Fruit fly (Drosophila melanogaster) whole organism, embryonic: ENCODE results near the gene tau.
A peak's percentile ranks its signal among the peaks of the same experiment; 100 is the strongest.

ENCODE experiments used
- Aef1 ChIP-seq: fragments of 200-800 bp; sonication (Bioruptor generic); IDR thresholded peaks from 3 replicates; pipeline ENCODE4 v1.3.6; 2022; ENCODE audit warnings: missing biosample characterization, missing genetic modification characterization
- CG11093 ChIP-seq: fragments of 200-800 bp; sonication (Bioruptor generic); IDR thresholded peaks from 3 replicates; pipeline ENCODE4 v1.3.6; 2022; ENCODE audit warnings: missing biosample characterization, missing genetic modification characterization
- CG13624 ChIP-seq: fragments of 200-800 bp; sonication (Bioruptor generic); optimal IDR thresholded peaks from 2 replicates; lab custom pipeline; 2016; ENCODE audit warnings: missing biosample characterization, missing genetic modification characterization
- CG13894 ChIP-seq: fragments of 200-800 bp; sonication (Bioruptor generic); optimal IDR thresholded peaks from 3 replicates; lab custom pipeline; 2018; ENCODE audit warnings: missing biosample characterization, mild to moderate bottlenecking, missing genetic modification characterization, moderate library complexity
- CG14860 ChIP-seq: fragments of 200-800 bp; sonication (Bioruptor generic); IDR thresholded peaks from 3 replicates; pipeline ENCODE4 v1.3.6; 2022; ENCODE audit warnings: missing biosample characterization, missing genetic modification characterization; ENCODE audit not compliant: partially characterized antibody
- CG15269 ChIP-seq: fragments of 200-800 bp; sonication (Bioruptor generic); optimal IDR thresholded peaks from 2 replicates; lab custom pipeline; 2018; ENCODE audit warnings: missing biosample characterization, mild to moderate bottlenecking, missing genetic modification characterization, moderate library complexity
- CG15696 ChIP-seq: fragments of 200-800 bp; sonication (Bioruptor generic); optimal IDR thresholded peaks from 2 replicates; lab custom pipeline; 2019; ENCODE audit warnings: missing biosample characterization, mild to moderate bottlenecking, missing genetic modification characterization, moderate library complexity
- CG16813 ChIP-seq: fragments of 200-800 bp; sonication (Bioruptor generic); IDR thresholded peaks from 3 replicates; pipeline ENCODE4 v1.3.6; 2022; ENCODE audit warnings: missing biosample characterization, missing genetic modification characterization; ENCODE audit not compliant: partially characterized antibody
- CG18599 ChIP-seq: fragments of 200-800 bp; sonication (Bioruptor generic); optimal IDR thresholded peaks from 3 replicates; lab custom pipeline; 2017; ENCODE audit warnings: missing biosample characterization, missing genetic modification characterization, mild to moderate bottlenecking, moderate library complexity, missing genetic modification reagents
- CG2678 ChIP-seq: fragments of 200-800 bp; sonication (Bioruptor generic); optimal IDR thresholded peaks from 3 replicates; lab custom pipeline; 2019; ENCODE audit warnings: missing biosample characterization, mild to moderate bottlenecking, missing genetic modification characterization, moderate library complexity
- CG31441 ChIP-seq: fragments of 200-800 bp; sonication (Bioruptor generic); IDR thresholded peaks from 2 replicates; pipeline ENCODE4 v1.3.6; 2022; ENCODE audit warnings: missing biosample characterization, missing genetic modification characterization
- CG34224 ChIP-seq: fragments of 200-800 bp; sonication (Bioruptor generic); IDR thresholded peaks from 3 replicates; pipeline ENCODE4 v1.3.6; 2022; ENCODE audit warnings: missing biosample characterization, missing genetic modification characterization; ENCODE audit not compliant: partially characterized antibody
- CG3847 ChIP-seq: fragments of 200-800 bp; sonication (Bioruptor generic); IDR thresholded peaks from 2 replicates; pipeline ENCODE4 v1.3.6; 2022; ENCODE audit warnings: missing biosample characterization, missing genetic modification characterization
- CG4282 ChIP-seq: fragments of 200-800 bp; sonication (Bioruptor generic); optimal IDR thresholded peaks from 2 replicates; lab custom pipeline; 2016; ENCODE audit warnings: missing biosample characterization, missing genetic modification characterization
- CG6689 ChIP-seq: fragments of 200-800 bp; sonication (Bioruptor generic); IDR thresholded peaks from 2 replicates; pipeline ENCODE4 v1.3.6; 2022; ENCODE audit warnings: missing biosample characterization, missing genetic modification characterization
- CG7372 ChIP-seq: fragments of 200-800 bp; sonication (Bioruptor generic); IDR thresholded peaks from 2 replicates; pipeline ENCODE4 v1.3.6; 2022; ENCODE audit warnings: missing biosample characterization, missing genetic modification characterization
- CG7556 ChIP-seq: fragments of 200-800 bp; sonication (Bioruptor generic); optimal IDR thresholded peaks from 2 replicates; lab custom pipeline; 2017; ENCODE audit warnings: missing biosample characterization, mild to moderate bottlenecking, missing genetic modification characterization
- CG9876 ChIP-seq: fragments of 200-800 bp; sonication (Bioruptor generic); optimal IDR thresholded peaks from 2 replicates; lab custom pipeline; 2016; ENCODE audit warnings: missing biosample characterization, missing genetic modification characterization
- D19A ChIP-seq: fragments of 200-800 bp; optimal IDR thresholded peaks from 3 replicates; lab custom pipeline; 2019; ENCODE audit warnings: missing biosample characterization, mild to moderate bottlenecking, missing genetic modification characterization, moderate library complexity
- Dad ChIP-seq: fragments of 200-800 bp; sonication (Bioruptor generic); optimal IDR thresholded peaks from 3 replicates; lab custom pipeline; 2016; ENCODE audit warnings: missing biosample characterization, missing genetic modification characterization
- Drgx ChIP-seq: fragments of 200-800 bp; sonication (Bioruptor generic); IDR thresholded peaks from 2 replicates; pipeline ENCODE4 v1.3.6; 2022; ENCODE audit warnings: missing biosample characterization, missing genetic modification characterization
- E2f2 ChIP-seq: fragments of 200-800 bp; sonication (Bioruptor generic); IDR thresholded peaks from 2 replicates; pipeline ENCODE4 v1.3.6; 2022; ENCODE audit warnings: missing biosample characterization, missing genetic modification characterization
- Elba2 ChIP-seq: fragments of 200-800 bp; sonication (Bioruptor generic); optimal IDR thresholded peaks from 3 replicates; lab custom pipeline; 2016; ENCODE audit warnings: missing biosample characterization, missing genetic modification characterization
- Ets65A ChIP-seq: fragments of 200-800 bp; sonication (Bioruptor generic); peaks from one replicate; lab custom pipeline; 2016; ENCODE audit warnings: missing biosample characterization, missing genetic modification characterization
- Fer1 ChIP-seq: fragments of 200-800 bp; sonication (Bioruptor generic); optimal IDR thresholded peaks from 2 replicates; lab custom pipeline; 2017; ENCODE audit warnings: missing biosample characterization, mild to moderate bottlenecking, missing genetic modification characterization
- Fer3 ChIP-seq: fragments of 200-800 bp; sonication (Bioruptor generic); optimal IDR thresholded peaks from 2 replicates; lab custom pipeline; 2018; ENCODE audit warnings: missing biosample characterization, mild to moderate bottlenecking, missing genetic modification characterization, moderate library complexity
- H15 ChIP-seq: fragments of 200-800 bp; sonication (Bioruptor generic); IDR thresholded peaks from 3 replicates; pipeline ENCODE4 v1.3.6; 2022; ENCODE audit warnings: missing biosample characterization, missing genetic modification characterization
- HLH3B ChIP-seq: fragments of 200-800 bp; sonication (Bioruptor generic); IDR thresholded peaks from 2 replicates; pipeline ENCODE4 v1.3.6; 2022; ENCODE audit warnings: missing biosample characterization, missing genetic modification characterization
- Hr39 ChIP-seq: fragments of >200 bp; optimal IDR thresholded peaks from 2 replicates; lab custom pipeline; 2017
- Hr51 ChIP-seq, 2 experiments: fragments of 200-800 bp; sonication (Bioruptor generic); optimal IDR thresholded peaks; 2 replicates in 1 of 2; 3 replicates in 1 of 2; lab custom pipeline; 2016 to 2018; ENCODE audit warnings: missing biosample characterization in 2 of 2, missing genetic modification characterization in 2 of 2, mild to moderate bottlenecking in 1 of 2, moderate library complexity in 1 of 2
- Oli ChIP-seq: fragments of 200-800 bp; sonication (Bioruptor generic); optimal IDR thresholded peaks from 2 replicates; lab custom pipeline; 2018; ENCODE audit warnings: missing biosample characterization, mild to moderate bottlenecking, missing genetic modification characterization, moderate library complexity
- Sox102F ChIP-seq: fragments of 200-800 bp; sonication (Bioruptor generic); optimal IDR thresholded peaks from 2 replicates; lab custom pipeline; 2018; ENCODE audit warnings: missing biosample characterization, mild to moderate bottlenecking, missing genetic modification characterization, moderate library complexity
- abd-A ChIP-seq: fragments of 200-800 bp; sonication (Bioruptor generic); optimal IDR thresholded peaks from 3 replicates; lab custom pipeline; 2019; ENCODE audit warnings: missing biosample characterization, mild to moderate bottlenecking, missing genetic modification characterization, moderate library complexity
- bsh ChIP-seq, 2 experiments: fragments of 200-800 bp; sonication (Bioruptor generic); optimal IDR thresholded peaks; 2 replicates each; lab custom pipeline; 2017 to 2018; ENCODE audit warnings: mild to moderate bottlenecking in 2 of 2, missing biosample characterization in 2 of 2, missing genetic modification characterization in 2 of 2, moderate library complexity in 1 of 2
- chinmo ChIP-seq: fragments of 200-800 bp; sonication (Bioruptor generic); IDR thresholded peaks from 4 replicates; pipeline ENCODE4 v1.3.6; 2022; ENCODE audit warnings: missing biosample characterization, missing genetic modification characterization; ENCODE audit not compliant: partially characterized antibody
- crol ChIP-seq: fragments of 200-800 bp; sonication (Bioruptor generic); IDR thresholded peaks from 2 replicates; pipeline ENCODE4 v1.3.6; 2022; ENCODE audit warnings: missing biosample characterization, missing genetic modification characterization
- dmrt99B ChIP-seq: fragments of 200-800 bp; sonication (Bioruptor generic); optimal IDR thresholded peaks from 2 replicates; lab custom pipeline; 2018; ENCODE audit warnings: missing biosample characterization, mild to moderate bottlenecking, missing genetic modification characterization, moderate library complexity
- dysf ChIP-seq: fragments of 200-800 bp; sonication (Bioruptor generic); IDR thresholded peaks from 3 replicates; pipeline ENCODE4 v1.3.6; 2022; ENCODE audit warnings: missing biosample characterization, missing genetic modification characterization
- esg ChIP-seq: fragments of 200-800 bp; sonication (Bioruptor generic); conservative IDR thresholded peaks from 2 replicates; pipeline ENCODE4 v1.3.6; 2022; ENCODE audit warnings: missing biosample characterization, missing genetic modification characterization
- grn ChIP-seq: fragments of 200-800 bp; sonication (Bioruptor generic); optimal IDR thresholded peaks from 3 replicates; lab custom pipeline; 2017; ENCODE audit warnings: missing biosample characterization, missing genetic modification characterization
- nerfin-1 ChIP-seq: fragments of 200-800 bp; sonication (Bioruptor generic); optimal IDR thresholded peaks from 3 replicates; lab custom pipeline; 2019; ENCODE audit warnings: missing biosample characterization, mild to moderate bottlenecking, missing genetic modification characterization, moderate library complexity
- phol ChIP-seq: fragments of 200-800 bp; sonication (Bioruptor generic); optimal IDR thresholded peaks from 3 replicates; lab custom pipeline; 2018; ENCODE audit warnings: missing biosample characterization, mild to moderate bottlenecking, missing genetic modification characterization, moderate library complexity
- ro ChIP-seq: fragments of 200-800 bp; sonication (Bioruptor generic); IDR thresholded peaks from 2 replicates; pipeline ENCODE4 v1.3.6; 2022; ENCODE audit warnings: missing biosample characterization, missing genetic modification characterization
- row ChIP-seq: fragments of 200-800 bp; sonication (Bioruptor generic); IDR thresholded peaks from 3 replicates; pipeline ENCODE4 v1.3.6; 2022; ENCODE audit warnings: missing biosample characterization, missing genetic modification characterization
- run ChIP-seq: fragments of 200-800 bp; sonication (Bioruptor generic); optimal IDR thresholded peaks from 3 replicates; lab custom pipeline; 2018; ENCODE audit warnings: missing biosample characterization, mild to moderate bottlenecking, missing genetic modification characterization
- sens ChIP-seq: fragments of 200-800 bp; sonication (Bioruptor generic); peaks from one replicate; lab custom pipeline; 2016; ENCODE audit warnings: missing biosample characterization, missing genetic modification characterization
- sisA ChIP-seq: fragments of 200-800 bp; sonication (Bioruptor generic); IDR thresholded peaks from 2 replicates; pipeline ENCODE4 v1.3.6; 2022; ENCODE audit warnings: missing biosample characterization, missing genetic modification characterization
- yki ChIP-seq: fragments of >200 bp; optimal IDR thresholded peaks from 3 replicates; lab custom pipeline; 2018

Gene tau

dm6 chr3R:27625911-27626310, 30.9 kb downstream of the tau start, which contains the start of gene CG5612:
Gene CG5612, minus strand, starts transcription at chr3R:27626011.
- TF ChIP-seq Drgx (GFP tag; lab: Robert Waterston, UW) (no peak), Dad (GFP tag; lab: Kevin White, UChicago) (no peak), esg (GFP tag; lab: Robert Waterston, UW) (no peak), run (no peak), yki (lab: Kevin White, UChicago) (no peak), CG13624 (GFP tag; lab: Kevin White, UChicago) (no peak), CG14860 (GFP tag; lab: Robert Waterston, UW) (no peak), dmrt99B (tag; lab: Kevin White, UChicago) (no peak)
- TF ChIP-seq, all 482 proteins: peak for 0

dm6 chr3R:27622993-27623392, 33.8 kb downstream of the tau start:
- TF ChIP-seq crol (GFP tag; lab: Robert Waterston, UW) (peak; percentile 54), E2f2 (GFP tag; lab: Robert Waterston, UW) (no peak), CG13894 (tag; lab: Kevin White, UChicago) (peak; percentile 17), Ets65A (GFP tag; lab: Kevin White, UChicago) (peak; percentile 65), abd-A (tag; lab: Kevin White, UChicago) (peak; percentile 86), chinmo (GFP tag; lab: Robert Waterston, UW) (0 out of 4 replicates have a peak, but pooled peaks have one; percentile 19), D19A (tag; lab: Kevin White, UChicago) (peak; percentile 74), H15 (GFP tag; lab: Robert Waterston, UW) (no peak), CG4282 (no peak), Aef1 (GFP tag; lab: Robert Waterston, UW) (no peak)

- TF ChIP-seq bsh (GFP tag; optimal IDR thresholded peaks at IDR 0.05; lab: Kevin White, UChicago): peak in 1 of 2 experiments; percentile 24
- TF ChIP-seq dysf (GFP tag; lab: Robert Waterston, UW): peak; percentile 57
- no peak for TF ChIP-seq CG15696
- TF ChIP-seq CG3847 (GFP tag; lab: Robert Waterston, UW): no peak
- peak; percentile 43 for TF ChIP-seq CG15269 (tag; lab: Kevin White, UChicago)
- peak; percentile 11 for TF ChIP-seq phol (tag; lab: Kevin White, UChicago)
- 0 out of 2 replicates have a peak, but pooled peaks have one; percentile 22 for TF ChIP-seq CG7372 (GFP tag; lab: Robert Waterston, UW)
- 0 out of 2 replicates have a peak, but pooled peaks have one; percentile 34 for TF ChIP-seq sisA (GFP tag; lab: Robert Waterston, UW)
- no peak for TF ChIP-seq CG16813
- TF ChIP-seq CG11093: no peak
- peak; percentile 31 for TF ChIP-seq Sox102F (GFP tag; lab: Kevin White, UChicago)
- peak in 1 of 2 experiments; percentile 23 for TF ChIP-seq Hr51 (GFP tag; optimal IDR thresholded peaks at IDR 0.05; lab: Kevin White, UChicago)
- no peak for TF ChIP-seq CG34224 (GFP tag; lab: Robert Waterston, UW)
- no peak for TF ChIP-seq Elba2 (GFP tag; lab: Kevin White, UChicago)
- no peak for TF ChIP-seq Hr39 (lab: Kevin White, UChicago)
- TF ChIP-seq CG7556 (GFP tag; lab: Kevin White, UChicago): peak; percentile 23
- TF ChIP-seq Fer3 (tag; lab: Kevin White, UChicago): peak; percentile 44
- peak; percentile 31; the same call in 1 of the 2 replicates for TF ChIP-seq CG31441 (GFP tag; lab: Robert Waterston, UW)
- TF ChIP-seq Oli (tag; lab: Kevin White, UChicago): peak; percentile 5
- peak; percentile 33; the same call in 1 of the 2 replicates for TF ChIP-seq CG6689 (GFP tag; lab: Robert Waterston, UW)
- 0 out of 2 replicates have a peak, but pooled peaks have one; percentile 8 for TF ChIP-seq HLH3B (GFP tag; lab: Robert Waterston, UW)
- peak; percentile 45 for TF ChIP-seq CG2678 (tag; lab: Kevin White, UChicago)
- TF ChIP-seq nerfin-1: no peak
- peak; percentile 16 for TF ChIP-seq Fer1 (GFP tag; lab: Kevin White, UChicago)
- no peak for TF ChIP-seq grn (GFP tag; lab: Kevin White, UChicago)
- peak; percentile 58 for TF ChIP-seq CG18599
- no peak for TF ChIP-seq ro (GFP tag; lab: Robert Waterston, UW)
- TF ChIP-seq sens: peak; percentile 42
- peak; percentile 51 for TF ChIP-seq row (GFP tag; lab: Robert Waterston, UW)
- no peak for TF ChIP-seq CG9876 (GFP tag; lab: Kevin White, UChicago)
These were observed 34.9 kb downstream of the tau start for dm6 chr3R:27621861-27622260.
